Worm (Caenorhabditis elegans): Measurements from ENCODE around the gene snr-1.

ce11 chrIV:17096168-17096567 lies 8.3 kb downstream of the snr-1 start, which contains the start of gene Y116A8C.27:
- no peak for TF ChIP-seq hlh-26 (GFP tag; conservative IDR thresholded peaks at IDR 0.05)
- no peak for TF ChIP-seq Y56A3A.18 (GFP tag; IDR thresholded peaks at IDR 0.05)
- TF ChIP-seq snpc-3.4 (tag; optimal IDR thresholded peaks at IDR 0.05) = no peak
- TF ChIP-seq ceh-100 (GFP tag; IDR thresholded peaks at IDR 0.05) = no peak
- TF ChIP-seq ceh-58 (GFP tag; IDR thresholded peaks at IDR 0.05) = no peak
- no peak for TF ChIP-seq lag-1 (GFP tag; IDR thresholded peaks at IDR 0.05)
- TF ChIP-seq aptf-2 (GFP tag; conservative IDR thresholded peaks at IDR 0.05) = no peak
- no peak for TF ChIP-seq nfya-1 (tag; optimal IDR thresholded peaks at IDR 0.05; ENCODE audit: borderline replicate concordance, insufficient read depth)
- no peak for TF ChIP-seq let-526 (GFP tag; IDR thresholded peaks at IDR 0.05)
- no peak for TF ChIP-seq ekl-4 (GFP tag; IDR thresholded peaks at IDR 0.05)
- TF ChIP-seq mcd-1 (GFP tag; IDR thresholded peaks at IDR 0.05) = no peak
- no peak for TF ChIP-seq pha-4 (tag; optimal IDR thresholded peaks at IDR 0.05)

Data from whole organism, young adult.